Worm (Caenorhabditis elegans) whole organism, midembryonic: ENCODE data around the gene C54D10.5.

Source experiments
- T22C8.4 ChIP-seq: fragments of 200-800 bp; sonication (Bioruptor generic); IDR thresholded peaks from 2 replicates; pipeline ENCODE4 v1.3.6; 2022; ENCODE audit warnings: missing genetic modification characterization, missing compliant biosample characterization
- cog-1 ChIP-seq: sonication (generic microtip); optimal IDR thresholded peaks from 2 replicates; lab custom pipeline; 2016; ENCODE audit warnings: missing genetic modification characterization, missing compliant biosample characterization
- flt-1 ChIP-seq: fragments of 200-800 bp; sonication (Bioruptor generic); IDR thresholded peaks from 2 replicates; pipeline ENCODE4 v1.3.6; 2022; ENCODE audit warnings: missing genetic modification characterization, missing compliant biosample characterization
- klf-2 ChIP-seq: fragments of 200-800 bp; sonication (Bioruptor generic); conservative IDR thresholded peaks from 2 replicates; pipeline ENCODE4 v1.3.6; 2022; ENCODE audit warnings: missing genetic modification reagents, missing genetic modification characterization, missing compliant biosample characterization
- med-1 ChIP-seq: sonication (generic microtip); optimal IDR thresholded peaks from 2 replicates; lab custom pipeline; 2017; ENCODE audit warnings: missing genetic modification characterization, mild to moderate bottlenecking, missing compliant biosample characterization, antibody characterized with exemption, missing genetic modification reagents; ENCODE audit not compliant: insufficient read depth
- ref-1 ChIP-seq: fragments of 200-800 bp; sonication (Bioruptor generic); conservative IDR thresholded peaks from 2 replicates; pipeline ENCODE4 v1.3.6; 2022; ENCODE audit warnings: missing genetic modification reagents, missing genetic modification characterization, missing compliant biosample characterization
- tab-1 ChIP-seq: fragments of 200-800 bp; sonication (Bioruptor generic); IDR thresholded peaks from 2 replicates; pipeline ENCODE4 v1.3.6; 2022; ENCODE audit warnings: missing genetic modification characterization, missing compliant biosample characterization
- ztf-23 ChIP-seq: fragments of 200-800 bp; sonication (Bioruptor generic); IDR thresholded peaks from 2 replicates; pipeline ENCODE4 v1.3.6; 2022; ENCODE audit warnings: missing genetic modification reagents, missing genetic modification characterization, missing compliant biosample characterization
- ztf-29 ChIP-seq: fragments of 200-800 bp; sonication (Bioruptor generic); IDR thresholded peaks from 2 replicates; pipeline ENCODE4 v1.3.6; 2022; ENCODE audit warnings: missing genetic modification reagents, missing genetic modification characterization, missing compliant biosample characterization

The C54D10.5 gene

ce11 chrV:12417277-12417676 is 11.9 kb upstream of the C54D10.5 start, which contains the start of gene cdr-3:
TSS of gene cdr-3 (minus strand) at chrV:12417377.
- no peak for TF ChIP-seq klf-2 (GFP tag; lab: Robert Waterston, UW)
- no peak for TF ChIP-seq tab-1 (GFP tag; lab: Robert Waterston, UW)
- TF ChIP-seq ztf-23 (GFP tag; lab: Robert Waterston, UW) = no peak
- no peak for TF ChIP-seq ztf-29 (GFP tag; lab: Robert Waterston, UW)
- TF ChIP-seq ref-1 (GFP tag; lab: Robert Waterston, UW) = no peak
- TF ChIP-seq T22C8.4 (GFP tag; lab: Robert Waterston, UW) = no peak
- no peak for TF ChIP-seq flt-1
- no peak for TF ChIP-seq cog-1 (tag; lab: Kevin White, UChicago)
- no peak for TF ChIP-seq med-1 (GFP tag; lab: Kevin White, UChicago)

- TF ChIP-seq ztf-29 (GFP tag; lab: Robert Waterston, UW) = no peak
- TF ChIP-seq ref-1 (GFP tag; lab: Robert Waterston, UW) = no peak
- TF ChIP-seq ztf-23 (GFP tag; lab: Robert Waterston, UW) = no peak
- TF ChIP-seq tab-1 (GFP tag; lab: Robert Waterston, UW) = no peak
- TF ChIP-seq klf-2 (GFP tag; lab: Robert Waterston, UW) = no peak
- no peak for TF ChIP-seq cog-1 (tag; lab: Kevin White, UChicago)
- no peak for TF ChIP-seq med-1 (GFP tag; lab: Kevin White, UChicago)
- TF ChIP-seq T22C8.4 (GFP tag; lab: Robert Waterston, UW) = no peak
- TF ChIP-seq flt-1 = no peak
Measured at ce11 chrV:12418292-12418691, 10.8 kb upstream of the C54D10.5 start, which contains the start of gene C54D10.3. TSS of gene C54D10.3 (plus strand) at chrV:12418592.

ce11 chrV:12420843-12421242 is 8.3 kb upstream of the C54D10.5 start, which contains the start of gene C54D10.4:
TSS of gene C54D10.4 (minus strand) at chrV:12420943.
- TF ChIP-seq med-1 (GFP tag; lab: Kevin White, UChicago) (no peak), tab-1 (GFP tag; lab: Robert Waterston, UW) (no peak), flt-1 (no peak)

- no peak for TF ChIP-seq ztf-29 (GFP tag; lab: Robert Waterston, UW)
- no peak for TF ChIP-seq cog-1 (tag; lab: Kevin White, UChicago)
- no peak for TF ChIP-seq T22C8.4 (GFP tag; lab: Robert Waterston, UW)
- TF ChIP-seq ztf-23 (GFP tag; lab: Robert Waterston, UW) = no peak
- no peak for TF ChIP-seq flt-1
- no peak for TF ChIP-seq med-1 (GFP tag; lab: Kevin White, UChicago)
- TF ChIP-seq tab-1 (GFP tag; lab: Robert Waterston, UW) = no peak
- no peak for TF ChIP-seq klf-2 (GFP tag; lab: Robert Waterston, UW)
Measured at ce11 chrV:12421360-12421759, 7.8 kb upstream of the C54D10.5 start.

- TF ChIP-seq T22C8.4 (GFP tag; lab: Robert Waterston, UW) (no peak), ztf-23 (GFP tag; lab: Robert Waterston, UW) (no peak), cog-1 (tag; lab: Kevin White, UChicago) (no peak), flt-1 (no peak), tab-1 (GFP tag; lab: Robert Waterston, UW) (no peak), ztf-29 (GFP tag; lab: Robert Waterston, UW) (no peak), ref-1 (GFP tag; lab: Robert Waterston, UW) (no peak), med-1 (GFP tag; lab: Kevin White, UChicago) (no peak), klf-2 (GFP tag; lab: Robert Waterston, UW) (no peak)
Measured at ce11 chrV:12427826-12428225, 1.3 kb upstream of the C54D10.5 start.

ce11 chrV:12432111-12432510 is 3.0 kb downstream of the C54D10.5 start, which contains the start of gene C54D10.13:
TSS of gene C54D10.13 (minus strand) at chrV:12432289.
- TF ChIP-seq ztf-29 (GFP tag; lab: Robert Waterston, UW) (no peak), ztf-23 (GFP tag; lab: Robert Waterston, UW) (no peak), flt-1 (no peak), tab-1 (GFP tag; lab: Robert Waterston, UW) (no peak), med-1 (GFP tag; lab: Kevin White, UChicago) (no peak), ref-1 (GFP tag; lab: Robert Waterston, UW) (no peak), klf-2 (GFP tag; lab: Robert Waterston, UW) (no peak), T22C8.4 (GFP tag; lab: Robert Waterston, UW) (no peak), cog-1 (tag; lab: Kevin White, UChicago) (no peak)

- TF ChIP-seq ref-1 (GFP tag; lab: Robert Waterston, UW) (no peak), cog-1 (tag; lab: Kevin White, UChicago) (no peak), ztf-23 (GFP tag; lab: Robert Waterston, UW) (no peak), flt-1 (no peak), T22C8.4 (GFP tag; lab: Robert Waterston, UW) (no peak)
Measured at ce11 chrV:12433105-12433504, 4.0 kb downstream of the C54D10.5 start.

ce11 chrV:12433717-12434116 is 4.6 kb downstream of the C54D10.5 start, which contains the start of gene srh-25:
TSS of gene srh-25 (minus strand) at chrV:12433817.
- TF ChIP-seq ztf-29 (GFP tag; lab: Robert Waterston, UW) (no peak), flt-1 (no peak), T22C8.4 (GFP tag; lab: Robert Waterston, UW) (no peak), med-1 (GFP tag; lab: Kevin White, UChicago) (no peak), cog-1 (tag; lab: Kevin White, UChicago) (no peak), klf-2 (GFP tag; lab: Robert Waterston, UW) (no peak), ref-1 (GFP tag; lab: Robert Waterston, UW) (no peak), tab-1 (GFP tag; lab: Robert Waterston, UW) (no peak), ztf-23 (GFP tag; lab: Robert Waterston, UW) (no peak)

- TF ChIP-seq cog-1 (tag; lab: Kevin White, UChicago) = no peak
Measured at ce11 chrV:12441420-12441819, 12.3 kb downstream of the C54D10.5 start, which contains the start of gene pals-37. TSS of gene pals-37 (minus strand) at chrV:12441520.
